Fruit fly (Drosophila melanogaster) whole organism, prepupa: Measurements from ENCODE around the gene Pisd.

ENCODE experiments used
- Blimp-1 ChIP-seq: fragments of 200-800 bp; sonication (Bioruptor generic); optimal IDR thresholded peaks from 3 replicates; lab custom pipeline; 2017; ENCODE audit warnings: missing biosample characterization, missing genetic modification characterization, mild to moderate bottlenecking, moderate library complexity, missing genetic modification reagents
- CG10669 ChIP-seq: fragments of 200-800 bp; sonication (Bioruptor generic); optimal IDR thresholded peaks from 3 replicates; lab custom pipeline; 2018; ENCODE audit warnings: missing biosample characterization, mild to moderate bottlenecking, missing genetic modification characterization, moderate library complexity
- CG11294 ChIP-seq: fragments of 200-800 bp; sonication (Bioruptor generic); IDR thresholded peaks from 2 replicates; pipeline ENCODE4 v1.3.6; 2022; ENCODE audit warnings: missing biosample characterization, missing genetic modification characterization
- CG11902 ChIP-seq: fragments of 200-800 bp; sonication (Bioruptor generic); optimal IDR thresholded peaks from 3 replicates; lab custom pipeline; 2016; ENCODE audit warnings: missing biosample characterization, missing genetic modification characterization
- CG15336 ChIP-seq: fragments of 200-800 bp; sonication (Bioruptor generic); IDR thresholded peaks from 2 replicates; pipeline ENCODE4 v1.3.6; 2022; ENCODE audit warnings: missing biosample characterization, missing genetic modification characterization
- CG1621 ChIP-seq: fragments of 200-800 bp; sonication (Bioruptor generic); optimal IDR thresholded peaks from 3 replicates; lab custom pipeline; 2018; ENCODE audit warnings: missing biosample characterization, mild to moderate bottlenecking, missing genetic modification characterization
- CG3032 ChIP-seq: fragments of 200-800 bp; optimal IDR thresholded peaks from 2 replicates; lab custom pipeline; 2019; ENCODE audit warnings: missing biosample characterization, mild to moderate bottlenecking, missing genetic modification characterization, moderate library complexity
- CG34406 ChIP-seq: fragments of 200-800 bp; sonication (Bioruptor generic); optimal IDR thresholded peaks from 3 replicates; lab custom pipeline; 2016; ENCODE audit warnings: missing biosample characterization, missing genetic modification characterization
- CG4318 ChIP-seq: fragments of 200-800 bp; sonication (Bioruptor generic); optimal IDR thresholded peaks from 3 replicates; lab custom pipeline; 2017; ENCODE audit warnings: missing biosample characterization, mild to moderate bottlenecking, missing genetic modification characterization
- CG6163 ChIP-seq: fragments of 200-800 bp; sonication (Bioruptor generic); IDR thresholded peaks from 3 replicates; pipeline ENCODE4 v1.3.6; 2022; ENCODE audit warnings: missing biosample characterization, missing genetic modification characterization
- CG6276 ChIP-seq: fragments of 200-800 bp; sonication (Bioruptor generic); optimal IDR thresholded peaks from 2 replicates; lab custom pipeline; 2017; ENCODE audit warnings: missing biosample characterization, mild to moderate bottlenecking, missing genetic modification characterization
- CG6792 ChIP-seq: fragments of 200-800 bp; sonication (Bioruptor generic); optimal IDR thresholded peaks from 3 replicates; lab custom pipeline; 2016; ENCODE audit warnings: missing biosample characterization, missing genetic modification characterization
- CG6854 ChIP-seq: fragments of 200-800 bp; sonication (Bioruptor generic); optimal IDR thresholded peaks from 2 replicates; lab custom pipeline; 2017; ENCODE audit warnings: missing biosample characterization, mild to moderate bottlenecking, missing genetic modification characterization
- CG8119 ChIP-seq: fragments of 200-800 bp; sonication (Bioruptor generic); IDR thresholded peaks from 3 replicates; pipeline ENCODE4 v1.3.6; 2022; ENCODE audit warnings: missing biosample characterization, missing genetic modification characterization
- CG8319 ChIP-seq: fragments of 200-800 bp; sonication (Bioruptor generic); optimal IDR thresholded peaks from 3 replicates; lab custom pipeline; 2016; ENCODE audit warnings: missing biosample characterization, missing genetic modification characterization
- CG9139 ChIP-seq: fragments of 200-800 bp; sonication (Bioruptor generic); optimal IDR thresholded peaks from 3 replicates; lab custom pipeline; 2017; ENCODE audit warnings: missing biosample characterization, mild to moderate bottlenecking, missing genetic modification characterization
- Eip75B ChIP-seq: fragments of 200-800 bp; sonication (Bioruptor generic); optimal IDR thresholded peaks from 3 replicates; lab custom pipeline; 2016; ENCODE audit warnings: missing biosample characterization, missing genetic modification characterization
- Eip78C ChIP-seq: fragments of 200-800 bp; sonication (Bioruptor generic); peaks from one replicate; lab custom pipeline; 2016; ENCODE audit warnings: missing biosample characterization, missing genetic modification characterization
- Eip93F ChIP-seq: fragments of 200-800 bp; sonication (Bioruptor generic); optimal IDR thresholded peaks from 2 replicates; lab custom pipeline; 2016; ENCODE audit warnings: missing biosample characterization, mild to moderate bottlenecking, missing genetic modification characterization
- Gug ChIP-seq: fragments of 200-800 bp; sonication (Bioruptor generic); IDR thresholded peaks from 2 replicates; pipeline ENCODE4 v1.3.6; 2022; ENCODE audit warnings: missing biosample characterization, missing genetic modification characterization
- Hr38 ChIP-seq: sonication (Bioruptor generic); optimal IDR thresholded peaks from 2 replicates; lab custom pipeline; 2016; ENCODE audit warnings: missing biosample characterization, missing genetic modification characterization
- Hr4 ChIP-seq: fragments of 200-800 bp; sonication (Bioruptor generic); optimal IDR thresholded peaks from 3 replicates; lab custom pipeline; 2016; ENCODE audit warnings: missing biosample characterization, missing genetic modification characterization
- Lpt ChIP-seq: fragments of 200-800 bp; sonication (Bioruptor generic); optimal IDR thresholded peaks from 3 replicates; lab custom pipeline; 2016; ENCODE audit warnings: missing biosample characterization, missing genetic modification characterization
- Met ChIP-seq: fragments of 200-800 bp; sonication (Bioruptor generic); optimal IDR thresholded peaks from 3 replicates; lab custom pipeline; 2016; ENCODE audit warnings: missing biosample characterization, missing genetic modification characterization
- OdsH ChIP-seq: fragments of 200-800 bp; sonication (Bioruptor generic); optimal IDR thresholded peaks from 3 replicates; lab custom pipeline; 2016; ENCODE audit warnings: missing biosample characterization, missing genetic modification characterization
- Smox ChIP-seq: fragments of 200-800 bp; sonication (Bioruptor generic); optimal IDR thresholded peaks from 3 replicates; lab custom pipeline; 2016; ENCODE audit warnings: missing biosample characterization, missing genetic modification characterization
- Sox102F ChIP-seq: fragments of 200-800 bp; sonication (Bioruptor generic); optimal IDR thresholded peaks from 2 replicates; lab custom pipeline; 2016; ENCODE audit warnings: missing biosample characterization, mild to moderate bottlenecking, missing genetic modification characterization
- Sox14 ChIP-seq: fragments of 200-800 bp; sonication (Bioruptor generic); optimal IDR thresholded peaks from 3 replicates; lab custom pipeline; 2016; ENCODE audit warnings: missing biosample characterization, missing genetic modification characterization
- Sox15 ChIP-seq: fragments of 200-800 bp; sonication (Bioruptor generic); optimal IDR thresholded peaks from 3 replicates; lab custom pipeline; 2016; ENCODE audit warnings: missing biosample characterization, missing genetic modification characterization
- achi ChIP-seq: fragments of 200-800 bp; sonication (Bioruptor generic); optimal IDR thresholded peaks from 3 replicates; lab custom pipeline; 2016; ENCODE audit warnings: missing biosample characterization, missing genetic modification characterization
- cyc ChIP-seq: fragments of 200-800 bp; sonication (Bioruptor generic); optimal IDR thresholded peaks from 3 replicates; lab custom pipeline; 2016; ENCODE audit warnings: missing biosample characterization, missing genetic modification characterization
- dac ChIP-seq: fragments of 200-800 bp; sonication (Bioruptor generic); optimal IDR thresholded peaks from 2 replicates; lab custom pipeline; 2017; ENCODE audit warnings: missing biosample characterization, mild to moderate bottlenecking, missing genetic modification characterization
- dsx ChIP-seq: fragments of 200-800 bp; optimal IDR thresholded peaks from 3 replicates; lab custom pipeline; 2019; ENCODE audit warnings: missing biosample characterization, mild to moderate bottlenecking, missing genetic modification characterization, moderate library complexity; ENCODE audit not compliant: poor library complexity, severe bottlenecking
- esn ChIP-seq: fragments of 200-800 bp; sonication (Bioruptor generic); optimal IDR thresholded peaks from 2 replicates; lab custom pipeline; 2016; ENCODE audit warnings: missing biosample characterization, mild to moderate bottlenecking, missing genetic modification characterization, moderate library complexity
- fd85E ChIP-seq: fragments of 200-800 bp; sonication (Bioruptor generic); optimal IDR thresholded peaks from 3 replicates; lab custom pipeline; 2016; ENCODE audit warnings: missing biosample characterization, missing genetic modification characterization
- fkh ChIP-seq: fragments of 200-800 bp; sonication (Bioruptor generic); optimal IDR thresholded peaks from 3 replicates; lab custom pipeline; 2017; ENCODE audit warnings: missing biosample characterization, mild to moderate bottlenecking, missing genetic modification characterization, moderate library complexity
- net ChIP-seq: fragments of 200-800 bp; sonication (Bioruptor generic); optimal IDR thresholded peaks from 3 replicates; lab custom pipeline; 2016; ENCODE audit warnings: missing biosample characterization, missing genetic modification characterization
- spab ChIP-seq: fragments of 200-800 bp; sonication (Bioruptor generic); optimal IDR thresholded peaks from 2 replicates; lab custom pipeline; 2017; ENCODE audit warnings: missing biosample characterization, mild to moderate bottlenecking, missing genetic modification characterization, missing genetic modification reagents
- ss ChIP-seq, 2 experiments: fragments of 200-800 bp; sonication (Bioruptor generic); optimal IDR thresholded peaks; 2 replicates in 1 of 2; 3 replicates in 1 of 2; lab custom pipeline; 2017 to 2018; ENCODE audit warnings: mild to moderate bottlenecking in 2 of 2, missing biosample characterization in 2 of 2, missing genetic modification characterization in 2 of 2, moderate library complexity in 1 of 2
- svp ChIP-seq: fragments of 200-800 bp; sonication (Bioruptor generic); peaks from one replicate; lab custom pipeline; 2016; ENCODE audit warnings: missing biosample characterization, missing genetic modification characterization
- topi ChIP-seq: fragments of 200-800 bp; sonication (Bioruptor generic); optimal IDR thresholded peaks from 3 replicates; lab custom pipeline; 2016; ENCODE audit warnings: missing biosample characterization, missing genetic modification characterization
- vri ChIP-seq: fragments of 200-800 bp; sonication (Bioruptor generic); optimal IDR thresholded peaks from 3 replicates; lab custom pipeline; 2016; ENCODE audit warnings: missing biosample characterization, mild to moderate bottlenecking, missing genetic modification characterization

The Pisd gene

dm6 chr3R:24014600-24014999 lies 36.0 kb upstream of the Pisd start (continued):
- TF ChIP-seq spab (no peak), CG8119 (0 out of 3 replicates have a peak, but pooled peaks have one; percentile 25), CG10669 (GFP tag; lab: Kevin White, UChicago) (no peak), net (GFP tag; lab: Kevin White, UChicago) (no peak), Met (GFP tag; lab: Kevin White, UChicago) (no peak), esn (GFP tag; lab: Kevin White, UChicago) (peak; percentile 10), svp (GFP tag; lab: Kevin White, UChicago) (peak; percentile 51), CG6163 (peak; percentile 15; the same call in 1 of the 3 replicates), Sox15 (GFP tag; lab: Kevin White, UChicago) (no peak), CG6854 (GFP tag; lab: Kevin White, UChicago) (no peak), Gug (no peak), ss (GFP tag; optimal IDR thresholded peaks at IDR 0.05; lab: Kevin White, UChicago) (no peak), CG8319 (GFP tag; lab: Kevin White, UChicago) (no peak), CG11294 (GFP tag; lab: Robert Waterston, UW) (no peak), Eip78C (GFP tag; lab: Kevin White, UChicago) (peak; percentile 83), fkh (GFP tag; lab: Kevin White, UChicago) (no peak), CG4318 (GFP tag; lab: Kevin White, UChicago) (no peak), CG6276 (GFP tag; lab: Kevin White, UChicago) (no peak), CG1621 (tag; lab: Kevin White, UChicago) (no peak), CG3032 (tag; lab: Kevin White, UChicago) (no peak), Hr4 (GFP tag; lab: Kevin White, UChicago) (no peak), OdsH (GFP tag; lab: Kevin White, UChicago) (no peak), dsx (GFP tag; lab: Kevin White, UChicago) (peak; percentile 10), Blimp-1 (no peak), Lpt (no peak), CG34406 (peak; percentile 13), Smox (no peak), cyc (GFP tag; lab: Kevin White, UChicago) (no peak)

DNA sequence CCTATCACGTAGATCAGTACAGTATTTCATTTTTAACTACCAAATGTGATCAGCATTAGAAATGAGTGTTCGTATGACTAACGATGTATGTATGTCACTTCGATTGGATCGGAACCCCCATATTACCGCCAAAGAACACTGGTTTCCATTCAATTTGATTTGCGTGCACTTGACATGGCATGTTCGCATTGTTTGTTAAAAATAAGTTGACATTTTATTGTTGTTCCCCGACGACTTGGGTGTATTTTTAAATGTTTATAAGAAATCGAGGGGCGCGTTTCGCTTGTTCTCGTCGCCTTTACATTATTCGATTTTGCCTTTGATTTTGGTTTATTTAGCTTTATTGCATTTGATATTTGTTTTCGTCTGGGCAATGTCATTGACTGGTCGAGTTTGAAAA lies 35.1 kb upstream of the Pisd start:
- TF ChIP-seq Hr38 (GFP tag; lab: Kevin White, UChicago), result no peak
- TF ChIP-seq net (GFP tag; lab: Kevin White, UChicago), result no peak
- no peak for TF ChIP-seq CG4318 (GFP tag; lab: Kevin White, UChicago)
- no peak for TF ChIP-seq Hr4 (GFP tag; lab: Kevin White, UChicago)
- TF ChIP-seq CG10669 (GFP tag; lab: Kevin White, UChicago), result no peak
- no peak for TF ChIP-seq CG8319 (GFP tag; lab: Kevin White, UChicago)
- no peak for TF ChIP-seq CG34406
- no peak for TF ChIP-seq CG9139 (GFP tag; lab: Kevin White, UChicago)
- TF ChIP-seq CG6276 (GFP tag; lab: Kevin White, UChicago), result no peak
- no peak for TF ChIP-seq vri
- no peak for TF ChIP-seq fd85E (GFP tag; lab: Kevin White, UChicago)
- no peak for TF ChIP-seq ss (GFP tag; optimal IDR thresholded peaks at IDR 0.05; lab: Kevin White, UChicago)
- no peak for TF ChIP-seq topi
- TF ChIP-seq dac (GFP tag; lab: Kevin White, UChicago), result no peak
- no peak for TF ChIP-seq Blimp-1
- no peak for TF ChIP-seq achi (GFP tag; lab: Kevin White, UChicago)
- no peak for TF ChIP-seq CG6792 (GFP tag; lab: Kevin White, UChicago)

DNA sequence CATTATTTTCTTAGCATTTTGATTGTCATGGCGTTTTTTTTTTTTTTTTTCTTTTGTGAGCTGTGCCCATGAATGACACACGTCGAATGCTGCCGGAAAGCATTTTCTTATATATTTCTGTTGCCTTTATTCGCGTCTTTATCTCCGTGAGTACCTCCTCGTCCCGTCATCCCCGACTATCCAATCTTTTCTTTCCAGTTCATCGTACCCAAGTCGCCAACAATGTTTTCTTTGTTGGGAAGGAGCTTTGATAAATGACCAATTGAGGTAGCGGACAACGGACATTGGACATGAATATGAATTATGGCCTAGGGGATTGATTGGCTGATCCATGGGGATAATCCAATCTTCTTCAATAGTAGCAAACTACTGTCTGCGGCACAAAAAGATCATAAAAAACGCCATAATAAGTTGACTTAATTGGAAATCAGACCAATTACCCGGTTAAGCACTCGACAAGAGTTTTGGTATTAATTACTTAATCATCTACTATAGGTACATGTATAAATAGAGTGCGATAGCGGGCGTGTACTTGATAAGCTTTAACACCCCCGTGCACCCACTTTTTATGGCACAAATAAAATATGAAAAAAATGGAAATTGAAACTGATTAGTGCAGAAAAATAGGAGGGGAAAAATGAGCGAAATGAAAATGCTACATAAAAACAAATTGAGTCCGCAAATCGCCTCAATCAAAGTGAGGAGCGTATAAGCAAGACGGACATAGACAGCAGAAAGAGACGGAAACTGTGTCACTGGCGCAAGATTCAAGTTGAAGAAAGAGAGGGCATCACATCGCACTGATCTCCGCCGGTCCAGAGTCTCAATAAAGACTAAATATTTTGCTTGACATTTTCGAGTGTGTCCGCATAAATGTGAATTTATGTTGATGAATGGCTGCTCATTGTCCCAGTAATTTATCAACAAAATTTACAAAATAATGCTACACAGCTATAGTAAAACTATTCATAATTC lies 34.4 kb upstream of the Pisd start:
- TF ChIP-seq Met (GFP tag; lab: Kevin White, UChicago) (no peak), achi (GFP tag; lab: Kevin White, UChicago) (no peak), Eip78C (GFP tag; lab: Kevin White, UChicago) (peak; percentile 41), CG11902 (GFP tag; lab: Kevin White, UChicago) (no peak), spab (no peak), vri (peak; percentile 79), Eip93F (peak; percentile 57), Sox102F (peak; percentile 0), CG8119 (0 out of 3 replicates have a peak, but pooled peaks have one; percentile 13), dsx (GFP tag; lab: Kevin White, UChicago) (peak; percentile 31), CG6163 (peak; percentile 27; the same call in 1 of the 3 replicates), esn (GFP tag; lab: Kevin White, UChicago) (no peak), svp (GFP tag; lab: Kevin White, UChicago) (peak; percentile 86), Sox14 (GFP tag; lab: Kevin White, UChicago) (peak; percentile 85), CG15336 (0 out of 2 replicates have a peak, but pooled peaks have one; percentile 26), Eip75B (GFP tag; lab: Kevin White, UChicago) (peak; percentile 13)
